Worm (Caenorhabditis elegans): Measurements from ENCODE around the gene Y54F10AM.11.

ce11 chrIII:2515461-2515860 is 48.3 kb downstream of the Y54F10AM.11 start:
- no peak for TF ChIP-seq unc-30 (tag; optimal IDR thresholded peaks at IDR 0.05)
- TF ChIP-seq sup-37 (GFP tag; optimal IDR thresholded peaks at IDR 0.05): no peak
- TF ChIP-seq egl-27 (tag; optimal IDR thresholded peaks at IDR 0.05): no peak
- no peak for TF ChIP-seq nhr-77 (tag; optimal IDR thresholded peaks at IDR 0.05)
- no peak for TF ChIP-seq C16A3.4 (tag; optimal IDR thresholded peaks at IDR 0.05)
- no peak for TF ChIP-seq pqm-1 (tag; optimal IDR thresholded peaks at IDR 0.05)
- no peak for TF ChIP-seq ceh-90 (tag; optimal IDR thresholded peaks at IDR 0.05)
- no peak for TF ChIP-seq lin-15B (tag; optimal IDR thresholded peaks at IDR 0.05)
- no peak for TF ChIP-seq nhr-28 (tag; optimal IDR thresholded peaks at IDR 0.05)
- TF ChIP-seq swsn-7 (tag; optimal IDR thresholded peaks at IDR 0.05): no peak
- TF ChIP-seq nhr-84 (tag; optimal IDR thresholded peaks at IDR 0.05): no peak
- no peak for TF ChIP-seq tlp-1 (tag; optimal IDR thresholded peaks at IDR 0.05)
